Worm (Caenorhabditis elegans) whole organism, mixed stage, embryonic: Measurements from ENCODE around the gene ttr-45.

Source experiments
- bed-3 ChIP-seq: fragments of 200-800 bp; sonication (Bioruptor generic); optimal IDR thresholded peaks from 3 replicates; lab custom pipeline; 2018; ENCODE audit warnings: mild to moderate bottlenecking, missing genetic modification characterization, moderate library complexity, missing compliant biosample characterization
- elt-1 ChIP-seq: sonication (generic microtip); optimal IDR thresholded peaks from 2 replicates; lab custom pipeline; 2017; ENCODE audit warnings: missing genetic modification characterization, mild to moderate bottlenecking, missing compliant biosample characterization, antibody characterized with exemption, moderate library complexity, borderline replicate concordance; ENCODE audit not compliant: insufficient read depth
- lsy-2 ChIP-seq: fragments of 150-350 bp; optimal IDR thresholded peaks from 2 replicates; lab custom pipeline; 2014; ENCODE audit warnings: missing biosample characterization, missing genetic modification characterization

DNA sequence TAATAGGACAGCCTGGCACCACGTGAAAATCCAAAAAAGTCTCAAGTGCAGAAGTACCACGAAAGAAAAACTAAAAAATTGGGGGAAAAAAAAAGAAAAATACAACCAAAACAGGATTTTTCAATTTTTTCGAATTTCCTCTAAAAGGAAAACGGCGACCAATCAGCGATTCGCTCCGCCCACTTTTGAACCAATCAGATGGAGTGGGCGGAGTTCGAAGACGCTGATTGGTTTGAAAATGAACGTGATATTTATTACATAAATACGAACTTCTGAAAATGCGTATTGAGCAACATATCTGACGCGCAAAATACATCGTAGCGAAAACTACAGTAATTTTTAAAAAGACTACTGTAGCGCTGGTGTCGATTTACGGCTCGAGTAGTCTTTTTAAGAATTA, 14.4 kb downstream of the ttr-45 start:
- no peak for TF ChIP-seq elt-1 (tag; lab: Kevin White, UChicago)
- no peak for TF ChIP-seq lsy-2 (tag; lab: Kevin White, UChicago)
- no peak for TF ChIP-seq bed-3 (GFP tag; lab: Kevin White, UChicago)
